Fruit fly (Drosophila melanogaster): ENCODE results near the gene CG13847.
A peak's percentile ranks its signal among the peaks of the same experiment; 100 is the strongest.

CG13847 gene

dm6 chr3R:22447874-22448254, 11.9 kb upstream of the CG13847 start, which contains the start of gene CG34376 (continued):
- TF ChIP-seq da (GFP tag; optimal IDR thresholded peaks at IDR 0.05) = no peak
- peak; percentile 66 for TF ChIP-seq CG10267 (tag; optimal IDR thresholded peaks at IDR 0.05)
- no peak for TF ChIP-seq cato (GFP tag; optimal IDR thresholded peaks at IDR 0.05; ENCODE audit: borderline replicate concordance)
- TF ChIP-seq sisA (GFP tag; IDR thresholded peaks at IDR 0.05) = no peak; the same call in 1 of the 2 replicates
- TF ChIP-seq CG33213 (GFP tag; optimal IDR thresholded peaks at IDR 0.05) = peak; percentile 36
- TF ChIP-seq lola (GFP tag; optimal IDR thresholded peaks at IDR 0.05) = peak in 1 of 3 experiments; percentile 7
- TF ChIP-seq pfk (GFP tag; optimal IDR thresholded peaks at IDR 0.05) = peak; percentile 25
- no peak for TF ChIP-seq CG4282 (GFP tag; optimal IDR thresholded peaks at IDR 0.05)
- TF ChIP-seq Gsc (GFP tag; IDR thresholded peaks at IDR 0.05) = no peak
- TF ChIP-seq ATbp (GFP tag; optimal IDR thresholded peaks at IDR 0.05) = peak; percentile 25
- TF ChIP-seq dati (GFP tag; IDR thresholded peaks at IDR 0.05) = 0 out of 2 replicates have a peak, but pooled peaks have one; percentile 29

- TF ChIP-seq Scr (GFP tag; IDR thresholded peaks at IDR 0.05; ENCODE audit: partially characterized antibody) = peak; percentile 26; the same call in 1 of the 2 replicates
- peak; percentile 29; the same call in 1 of the 2 replicates for TF ChIP-seq Bgb (GFP tag; IDR thresholded peaks at IDR 0.05; ENCODE audit: partially characterized antibody)
- peak; percentile 34 for TF ChIP-seq mam (GFP tag; optimal IDR thresholded peaks at IDR 0.05)
- no peak for TF ChIP-seq wor (GFP tag; IDR thresholded peaks at IDR 0.05)
- no peak for TF ChIP-seq mld (GFP tag; IDR thresholded peaks at IDR 0.05; ENCODE audit: partially characterized antibody)
- peak; percentile 55 for TF ChIP-seq CG14441 (GFP tag; IDR thresholded peaks at IDR 0.05)
- TF ChIP-seq mirr (GFP tag; optimal IDR thresholded peaks at IDR 0.05) = peak; percentile 92
- TF ChIP-seq CG6791 (GFP tag; IDR thresholded peaks at IDR 0.05; ENCODE audit: partially characterized antibody) = peak; percentile 25; the same call in 1 of the 3 replicates
- TF ChIP-seq bbx (GFP tag; IDR thresholded peaks at IDR 0.05; ENCODE audit: partially characterized antibody) = peak; percentile 45
- TF ChIP-seq Atf3 (GFP tag; optimal IDR thresholded peaks at IDR 0.05) = peak; percentile 17
- no peak for TF ChIP-seq CG2889 (GFP tag; IDR thresholded peaks at IDR 0.05)
- peak in 1 of 2 experiments; percentile 21 for TF ChIP-seq dpn (GFP tag; optimal IDR thresholded peaks at IDR 0.05)
- TF ChIP-seq CG3847 (GFP tag; IDR thresholded peaks at IDR 0.05) = no peak; the same call in 1 of the 2 replicates
- TF ChIP-seq CG12219 (GFP tag; optimal IDR thresholded peaks at IDR 0.05) = no peak
- TF ChIP-seq exex (tag; optimal IDR thresholded peaks at IDR 0.05) = peak; percentile 99
- TF ChIP-seq cad (GFP tag; optimal IDR thresholded peaks at IDR 0.05) = no peak
- no peak for TF ChIP-seq gsb (GFP tag; IDR thresholded peaks at IDR 0.05)
- peak; percentile 51; the same call in 1 of the 2 replicates for TF ChIP-seq nerfin-2 (GFP tag; IDR thresholded peaks at IDR 0.05; ENCODE audit: partially characterized antibody)
- TF ChIP-seq Trl (optimal IDR thresholded peaks at IDR 0.05) = no peak
- TF ChIP-seq Trl (GFP tag; optimal IDR thresholded peaks at IDR 0.05) = peak; percentile 6
- peak; percentile 51 for TF ChIP-seq CG7556 (GFP tag; optimal IDR thresholded peaks at IDR 0.05)
- peak; percentile 99 for TF ChIP-seq CG10274 (GFP tag; optimal IDR thresholded peaks at IDR 0.05)
- no peak for TF ChIP-seq pzg (GFP tag; optimal IDR thresholded peaks at IDR 0.05)
- TF ChIP-seq CG7839 (tag; optimal IDR thresholded peaks at IDR 0.05) = peak; percentile 11
- no peak for TF ChIP-seq CG9609 (GFP tag; optimal IDR thresholded peaks at IDR 0.05)
- peak; percentile 26 for TF ChIP-seq shn (GFP tag; optimal IDR thresholded peaks at IDR 0.05)
- peak; percentile 76 for TF ChIP-seq gro (GFP tag; optimal IDR thresholded peaks at IDR 0.05)
- no peak; the same call in 1 of the 2 replicates for TF ChIP-seq Poxn (GFP tag; IDR thresholded peaks at IDR 0.05)
- TF ChIP-seq HLH54F (GFP tag; optimal IDR thresholded peaks at IDR 0.05) = no peak
- peak; percentile 28 for TF ChIP-seq CHES-1-like (GFP tag; optimal IDR thresholded peaks at IDR 0.05)
- TF ChIP-seq dati (GFP tag; IDR thresholded peaks at IDR 0.05) = no peak
- peak; percentile 39 for TF ChIP-seq CG15269 (tag; optimal IDR thresholded peaks at IDR 0.05)
- TF ChIP-seq Ada2b (GFP tag; IDR thresholded peaks at IDR 0.05) = 0 out of 2 replicates have a peak, but pooled peaks have one; percentile 4
- peak; percentile 78 for TF ChIP-seq corto (GFP tag; optimal IDR thresholded peaks at IDR 0.05)
- TF ChIP-seq Optix (GFP tag; IDR thresholded peaks at IDR 0.05) = 0 out of 3 replicates have a peak, but pooled peaks have one; percentile 29
- peak; percentile 93 for TF ChIP-seq row (GFP tag; IDR thresholded peaks at IDR 0.05)
- peak; percentile 89 for TF ChIP-seq sug (tag; optimal IDR thresholded peaks at IDR 0.05)
- peak; percentile 70 for TF ChIP-seq cwo (GFP tag; optimal IDR thresholded peaks at IDR 0.05)
Observed at dm6 chr3R:22447195-22447873, 11.4 kb upstream of the CG13847 start, which contains the start of gene CG34288. TSS of gene CG34288 (minus strand) at chr3R:22447263.

Measured in whole organism, embryonic.